Worm (Caenorhabditis elegans) whole organism, mixed stage, embryonic: Measurements from ENCODE around the gene F15A8.1.

Source experiments
- M03D4.4 ChIP-seq: sonication (generic microtip); optimal IDR thresholded peaks from 2 replicates; lab custom pipeline; 2017; ENCODE audit warnings: mild to moderate bottlenecking, missing genetic modification characterization, missing compliant biosample characterization
- bed-3 ChIP-seq: fragments of 200-800 bp; sonication (Bioruptor generic); optimal IDR thresholded peaks from 3 replicates; lab custom pipeline; 2018; ENCODE audit warnings: mild to moderate bottlenecking, missing genetic modification characterization, moderate library complexity, missing compliant biosample characterization
- blmp-1 ChIP-seq: fragments of 150-350 bp; optimal IDR thresholded peaks from 2 replicates; lab custom pipeline; 2014; ENCODE audit warnings: missing biosample characterization, missing genetic modification characterization
- ceh-39 ChIP-seq: fragments of 150-350 bp; optimal IDR thresholded peaks from 2 replicates; lab custom pipeline; 2014; ENCODE audit warnings: missing biosample characterization, missing genetic modification characterization
- ceh-43 ChIP-seq: fragments of 200-800 bp; sonication (Bioruptor generic); optimal IDR thresholded peaks from 2 replicates; lab custom pipeline; 2018; ENCODE audit warnings: mild to moderate bottlenecking, missing genetic modification characterization, moderate library complexity, missing compliant biosample characterization
- ceh-83 ChIP-seq: fragments of 200-800 bp; sonication (Bioruptor generic); optimal IDR thresholded peaks from 2 replicates; lab custom pipeline; 2018; ENCODE audit warnings: mild to moderate bottlenecking, missing genetic modification characterization, missing compliant biosample characterization
- ces-1 ChIP-seq: fragments of 150-350 bp; optimal IDR thresholded peaks from 2 replicates; lab custom pipeline; 2014; ENCODE audit warnings: missing biosample characterization, missing genetic modification reagents, missing genetic modification characterization
- cnd-1 ChIP-seq: fragments of 200-800 bp; sonication (Bioruptor generic); optimal IDR thresholded peaks from 2 replicates; lab custom pipeline; 2018; ENCODE audit warnings: mild to moderate bottlenecking, missing genetic modification characterization, missing compliant biosample characterization
- drap-1 ChIP-seq: fragments of 200-800 bp; sonication (Bioruptor generic); optimal IDR thresholded peaks from 3 replicates; lab custom pipeline; 2018; ENCODE audit warnings: mild to moderate bottlenecking, missing genetic modification characterization, missing compliant biosample characterization
- elt-1 ChIP-seq: sonication (generic microtip); optimal IDR thresholded peaks from 2 replicates; lab custom pipeline; 2017; ENCODE audit warnings: missing genetic modification characterization, mild to moderate bottlenecking, missing compliant biosample characterization, antibody characterized with exemption, moderate library complexity, borderline replicate concordance; ENCODE audit not compliant: insufficient read depth
- elt-3 ChIP-seq: fragments of 150-350 bp; optimal IDR thresholded peaks from 2 replicates; lab custom pipeline; 2014; ENCODE audit warnings: missing biosample characterization, missing genetic modification characterization
- flh-1 ChIP-seq: fragments of 200-800 bp; sonication (Bioruptor generic); optimal IDR thresholded peaks from 2 replicates; lab custom pipeline; 2018; ENCODE audit warnings: mild to moderate bottlenecking, missing genetic modification characterization, moderate library complexity, missing compliant biosample characterization
- ham-2 ChIP-seq: fragments of 200-800 bp; sonication (Bioruptor generic); optimal IDR thresholded peaks from 2 replicates; lab custom pipeline; 2018; ENCODE audit warnings: mild to moderate bottlenecking, missing genetic modification characterization, missing compliant biosample characterization
- hlh-1 ChIP-seq: fragments of 150-350 bp; optimal IDR thresholded peaks from 2 replicates; lab custom pipeline; 2014; ENCODE audit warnings: missing biosample characterization, missing genetic modification reagents, missing genetic modification characterization
- lin-32 ChIP-seq: fragments of 200-800 bp; sonication (Bioruptor generic); optimal IDR thresholded peaks from 2 replicates; lab custom pipeline; 2018; ENCODE audit warnings: mild to moderate bottlenecking, missing genetic modification characterization, missing compliant biosample characterization
- lsy-2 ChIP-seq: fragments of 150-350 bp; optimal IDR thresholded peaks from 2 replicates; lab custom pipeline; 2014; ENCODE audit warnings: missing biosample characterization, missing genetic modification characterization
- mab-5 ChIP-seq: fragments of 150-350 bp; optimal IDR thresholded peaks from 2 replicates; lab custom pipeline; 2014; ENCODE audit warnings: missing biosample characterization, missing genetic modification characterization
- mep-1 ChIP-seq: fragments of 150-350 bp; optimal IDR thresholded peaks from 2 replicates; lab custom pipeline; 2017; ENCODE audit warnings: missing biosample characterization, missing genetic modification reagents, missing genetic modification characterization, inconsistent platforms
- mls-2 ChIP-seq: sonication (generic microtip); optimal IDR thresholded peaks from 2 replicates; lab custom pipeline; 2016; ENCODE audit warnings: mild to moderate bottlenecking, missing genetic modification characterization, moderate library complexity, missing compliant biosample characterization
- nhr-2 ChIP-seq: fragments of 150-350 bp; optimal IDR thresholded peaks from 2 replicates; lab custom pipeline; 2014; ENCODE audit warnings: missing biosample characterization, missing genetic modification characterization
- nhr-237 ChIP-seq: fragments of 150-350 bp; optimal IDR thresholded peaks from 2 replicates; lab custom pipeline; 2014; ENCODE audit warnings: missing biosample characterization, missing genetic modification characterization
- nhr-28 ChIP-seq: fragments of 150-350 bp; optimal IDR thresholded peaks from 2 replicates; lab custom pipeline; 2014; ENCODE audit warnings: missing biosample characterization, missing genetic modification characterization
- nhr-76 ChIP-seq: sonication (generic microtip); optimal IDR thresholded peaks from 2 replicates; lab custom pipeline; 2017; ENCODE audit warnings: missing biosample characterization, missing genetic modification characterization
- pha-4 ChIP-seq: fragments of 150-350 bp; optimal IDR thresholded peaks from 2 replicates; lab custom pipeline; 2018; ENCODE audit warnings: missing biosample characterization, missing genetic modification reagents, missing genetic modification characterization
- sem-2 ChIP-seq: fragments of 200-800 bp; sonication (Bioruptor generic); optimal IDR thresholded peaks from 2 replicates; lab custom pipeline; 2018; ENCODE audit warnings: mild to moderate bottlenecking, missing genetic modification characterization, missing compliant biosample characterization
- snpc-4 ChIP-seq: fragments of 150-350 bp; optimal IDR thresholded peaks from 2 replicates; lab custom pipeline; 2014; ENCODE audit warnings: missing biosample characterization, missing genetic modification characterization
- sptf-1 ChIP-seq: sonication (generic microtip); optimal IDR thresholded peaks from 2 replicates; lab custom pipeline; 2017; ENCODE audit warnings: mild to moderate bottlenecking, missing genetic modification characterization, moderate library complexity, missing compliant biosample characterization
- tbx-8 ChIP-seq: fragments of 200-800 bp; sonication (Bioruptor generic); optimal IDR thresholded peaks from 2 replicates; lab custom pipeline; 2018; ENCODE audit warnings: mild to moderate bottlenecking, missing genetic modification characterization, moderate library complexity, missing compliant biosample characterization
- unc-39 ChIP-seq: fragments of 150-350 bp; optimal IDR thresholded peaks from 2 replicates; lab custom pipeline; 2014; ENCODE audit warnings: missing biosample characterization, missing genetic modification characterization
- unc-62 ChIP-seq: fragments of 150-350 bp; optimal IDR thresholded peaks from 2 replicates; lab custom pipeline; 2014; ENCODE audit warnings: missing biosample characterization, missing genetic modification reagents, missing genetic modification characterization
- zip-8 ChIP-seq: fragments of 150-350 bp; optimal IDR thresholded peaks from 2 replicates; lab custom pipeline; 2014; ENCODE audit warnings: missing biosample characterization, missing genetic modification characterization

F15A8.1 gene

DNA sequence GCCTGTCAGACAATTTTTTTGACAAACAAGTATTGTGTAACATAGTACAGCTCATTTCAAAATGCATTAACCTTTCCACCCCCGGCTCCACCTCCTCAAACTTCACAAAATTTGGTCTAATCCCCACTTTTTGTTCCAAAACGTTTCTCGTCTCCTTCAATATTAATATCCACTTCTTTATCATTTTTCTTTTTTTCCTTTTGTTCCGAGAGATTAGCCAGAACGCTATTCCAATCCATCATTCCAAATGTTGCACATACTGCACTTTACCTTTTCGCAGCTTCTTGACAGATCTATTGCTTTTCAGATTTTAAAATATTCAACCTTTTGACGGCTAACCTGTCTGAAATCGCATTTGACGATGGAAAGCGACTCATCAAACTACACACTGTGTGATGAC, 37.9 kb upstream of the F15A8.1 start, which contains the start of gene D1079.1:
Gene D1079.1, plus strand, starts transcription at position 301 of the 400 bp plus-strand sequence.
- no peak for TF ChIP-seq unc-62
- TF ChIP-seq cnd-1 (tag; lab: Kevin White, UChicago), result no peak
- TF ChIP-seq hlh-1, result no peak
- no peak for TF ChIP-seq bed-3
- no peak for TF ChIP-seq nhr-237
- no peak for TF ChIP-seq nhr-76
- TF ChIP-seq nhr-2, result no peak
- no peak for TF ChIP-seq mep-1 (tag; lab: Kevin White, UChicago)
- no peak for TF ChIP-seq nhr-28
- no peak for TF ChIP-seq ham-2 (GFP tag; lab: Kevin White, UChicago)

DNA sequence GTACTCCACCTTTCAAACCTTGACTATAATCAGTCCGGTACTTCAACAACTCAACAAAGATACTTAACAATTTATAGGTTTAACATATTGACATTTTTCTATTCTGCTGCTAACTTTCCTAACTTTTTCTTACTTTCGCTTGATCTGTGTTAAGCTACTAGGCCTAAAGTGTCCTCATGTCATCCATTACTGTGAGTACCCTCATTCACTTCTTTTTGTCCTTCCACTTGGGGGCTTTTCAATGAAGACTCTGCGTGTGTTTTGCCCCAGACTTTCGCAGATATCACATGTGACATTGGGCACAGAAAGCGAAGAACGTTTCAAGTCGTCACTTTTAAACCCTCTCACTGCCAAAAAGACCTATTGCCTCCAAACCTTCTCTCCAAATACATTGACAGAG, 36.0 kb upstream of the F15A8.1 start:
- no peak for TF ChIP-seq tbx-8
- TF ChIP-seq M03D4.4 (tag; lab: Kevin White, UChicago), result no peak
- TF ChIP-seq drap-1 (GFP tag; lab: Kevin White, UChicago), result no peak
- TF ChIP-seq blmp-1 (tag; lab: Kevin White, UChicago), result no peak
- TF ChIP-seq elt-1, result no peak

DNA sequence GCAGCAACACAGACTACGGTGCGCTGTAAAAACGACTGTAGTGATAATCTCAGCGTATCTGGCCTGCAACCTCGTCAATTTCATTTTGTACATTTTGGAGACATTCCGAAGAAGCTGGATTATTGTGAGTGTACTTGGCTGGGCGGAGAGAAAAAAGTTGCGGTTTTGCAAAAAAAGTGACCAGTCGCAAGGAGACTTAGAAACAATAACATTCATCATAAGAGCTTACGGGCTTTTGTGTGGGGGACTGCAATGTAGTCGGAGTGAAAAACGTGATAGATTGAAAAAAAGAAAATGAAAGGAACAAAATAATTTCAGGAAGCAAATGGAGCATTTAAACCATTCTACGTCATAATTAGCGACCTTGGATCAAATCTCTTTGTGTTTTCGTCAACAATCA, 32.3 kb upstream of the F15A8.1 start:
- TF ChIP-seq lin-32 (GFP tag; lab: Kevin White, UChicago) (no peak), ceh-39 (tag; lab: Kevin White, UChicago) (no peak), lsy-2 (tag; lab: Kevin White, UChicago) (no peak), nhr-76 (no peak), sem-2 (no peak), blmp-1 (tag; lab: Kevin White, UChicago) (no peak), ham-2 (GFP tag; lab: Kevin White, UChicago) (no peak), mls-2 (tag; lab: Kevin White, UChicago) (no peak), ceh-43 (GFP tag; lab: Kevin White, UChicago) (no peak), elt-1 (no peak), pha-4 (tag; lab: Kevin White, UChicago) (no peak), ceh-83 (GFP tag; lab: Kevin White, UChicago) (no peak)
- TF ChIP-seq, all 35 proteins: peak for 0

DNA sequence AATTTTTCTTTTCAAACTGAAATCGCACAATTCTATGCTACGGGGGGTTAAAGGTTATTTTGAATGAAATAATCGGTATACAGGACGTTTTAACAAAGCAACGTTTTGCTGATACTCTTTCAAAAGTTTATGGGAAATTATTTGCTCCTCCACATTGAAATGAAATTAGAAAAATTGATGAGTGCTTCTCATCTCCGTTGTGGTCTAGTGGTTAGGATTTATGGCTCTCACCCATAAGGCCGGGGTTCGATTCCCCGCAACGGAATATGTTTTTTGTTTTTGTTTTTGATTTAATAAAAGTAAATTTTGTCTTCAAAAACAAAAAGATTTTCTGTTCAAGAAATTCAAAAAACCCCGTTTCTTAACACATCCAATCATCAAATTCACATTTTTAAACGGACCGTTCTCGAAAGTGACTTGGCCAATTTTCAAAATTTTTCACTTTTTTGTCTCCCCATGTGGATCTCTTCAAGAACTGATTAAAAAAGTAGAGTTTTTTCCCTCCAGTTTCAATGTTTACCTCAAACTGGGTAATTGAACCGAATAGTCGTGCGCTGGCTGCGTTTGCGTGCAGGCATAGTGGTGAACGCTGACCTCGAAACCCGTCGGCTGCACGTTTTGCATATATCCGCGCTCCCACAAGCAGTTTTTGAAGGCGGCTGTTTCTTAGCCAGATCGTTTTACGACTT, 31.0 kb upstream of the F15A8.1 start:
- TF ChIP-seq ceh-39 (tag; lab: Kevin White, UChicago) (no peak), nhr-2 (no peak), nhr-237 (no peak), ceh-83 (GFP tag; lab: Kevin White, UChicago) (no peak), flh-1 (GFP tag; lab: Kevin White, UChicago) (no peak), pha-4 (tag; lab: Kevin White, UChicago) (no peak), unc-62 (no peak), elt-3 (no peak), ces-1 (GFP tag; lab: Kevin White, UChicago) (no peak), M03D4.4 (tag; lab: Kevin White, UChicago) (no peak), mep-1 (tag; lab: Kevin White, UChicago) (no peak), zip-8 (tag; lab: Kevin White, UChicago) (no peak), snpc-4 (tag; lab: Kevin White, UChicago) (no peak), drap-1 (GFP tag; lab: Kevin White, UChicago) (no peak)

DNA sequence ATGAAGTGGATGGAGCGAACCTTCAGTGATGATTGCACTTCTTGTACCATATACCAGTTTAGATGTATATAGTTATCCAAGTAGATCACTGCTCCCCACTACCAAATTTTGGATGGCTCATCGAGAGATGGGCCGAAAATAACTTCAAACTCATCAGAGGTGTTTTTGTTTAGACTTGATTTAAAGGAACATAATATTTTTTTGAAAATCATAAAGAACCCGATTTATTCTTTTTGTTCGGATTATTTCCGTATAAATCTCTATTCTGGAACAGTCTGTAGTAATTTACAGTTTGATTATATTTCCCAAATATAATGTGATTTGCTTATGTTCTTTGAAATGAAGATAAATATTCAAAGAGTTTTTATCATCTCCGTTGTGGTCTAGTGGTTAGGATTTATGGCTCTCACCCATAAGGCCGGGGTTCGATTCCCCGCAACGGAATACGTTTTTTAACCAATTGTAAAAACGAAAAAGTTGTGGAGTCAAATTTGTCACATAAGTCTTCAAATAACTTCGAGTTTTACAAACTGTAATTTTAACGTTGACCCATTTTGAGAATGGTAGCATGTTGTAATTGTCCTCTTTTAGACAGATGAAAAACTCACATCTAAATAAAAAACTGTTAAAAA, 30.3 kb upstream of the F15A8.1 start:
- TF ChIP-seq unc-39 (no peak), nhr-237 (no peak), nhr-76 (no peak)

DNA sequence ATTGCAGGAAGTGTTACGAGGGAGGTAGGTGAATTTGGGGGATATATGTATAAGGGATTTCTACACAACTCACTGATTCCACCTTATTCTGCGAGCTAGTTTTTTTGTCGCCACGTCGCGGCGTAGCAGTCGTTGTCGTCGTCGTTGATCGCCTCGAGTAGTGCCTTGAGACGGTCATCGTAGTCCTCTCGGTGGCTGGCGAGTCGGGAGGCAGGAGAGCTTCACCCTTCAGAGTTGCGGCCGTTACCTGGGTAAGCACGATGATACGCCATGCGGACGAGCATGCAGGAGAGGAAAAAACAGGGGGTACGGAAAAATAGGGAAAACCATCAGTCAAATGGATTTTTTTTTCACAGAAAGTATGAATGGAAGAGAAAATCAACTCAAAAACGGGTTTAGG, 27.5 kb upstream of the F15A8.1 start:
- TF ChIP-seq elt-1, result no peak
- TF ChIP-seq mls-2 (tag; lab: Kevin White, UChicago), result no peak
- TF ChIP-seq snpc-4 (tag; lab: Kevin White, UChicago), result no peak
- TF ChIP-seq zip-8 (tag; lab: Kevin White, UChicago), result no peak
- no peak for TF ChIP-seq ces-1 (GFP tag; lab: Kevin White, UChicago)
- TF ChIP-seq M03D4.4 (tag; lab: Kevin White, UChicago), result no peak
- TF ChIP-seq sptf-1 (tag; lab: Kevin White, UChicago), result no peak
- TF ChIP-seq nhr-28, result no peak
- no peak for TF ChIP-seq blmp-1 (tag; lab: Kevin White, UChicago)
- TF ChIP-seq mab-5 (tag; lab: Kevin White, UChicago), result no peak
- no peak for TF ChIP-seq lin-32 (GFP tag; lab: Kevin White, UChicago)
- no peak for TF ChIP-seq nhr-237
- TF ChIP-seq sem-2, result no peak
- TF ChIP-seq cnd-1 (tag; lab: Kevin White, UChicago), result no peak
- no peak for TF ChIP-seq pha-4 (tag; lab: Kevin White, UChicago)
- no peak for TF ChIP-seq ceh-83 (GFP tag; lab: Kevin White, UChicago)
